Fruit fly (Drosophila melanogaster): ENCODE measurements around the gene CG13082.

The CG13082 gene

dm6 chr2L:19572496-19573317 is 34.5 kb downstream of the CG13082 start (continued):
- TF ChIP-seq CG33557 (GFP tag; optimal IDR thresholded peaks at IDR 0.05) = peak; percentile 27
- TF ChIP-seq CG33213 (GFP tag; optimal IDR thresholded peaks at IDR 0.05) = no peak
- TF ChIP-seq CG10321 (GFP tag; IDR thresholded peaks at IDR 0.05) = no peak
- TF ChIP-seq scrt (GFP tag; optimal IDR thresholded peaks at IDR 0.05) = peak; percentile 78
- peak; percentile 20 for TF ChIP-seq tup (GFP tag; optimal IDR thresholded peaks at IDR 0.05)
- TF ChIP-seq sima (GFP tag; optimal IDR thresholded peaks at IDR 0.05) = no peak
- no peak for TF ChIP-seq Bgb (GFP tag; IDR thresholded peaks at IDR 0.05; ENCODE audit: partially characterized antibody)
- 0 out of 2 replicates have a peak, but pooled peaks have one; percentile 13 for TF ChIP-seq wdn (GFP tag; IDR thresholded peaks at IDR 0.05)
- peak; percentile 76 for TF ChIP-seq CG7839 (tag; optimal IDR thresholded peaks at IDR 0.05)
- TF ChIP-seq CG7271 (tag; optimal IDR thresholded peaks at IDR 0.05) = no peak
- TF ChIP-seq ab (GFP tag; optimal IDR thresholded peaks at IDR 0.05) = no peak
- TF ChIP-seq fd64A (GFP tag; optimal IDR thresholded peaks at IDR 0.05) = no peak
- TF ChIP-seq CG9437 (GFP tag; optimal IDR thresholded peaks at IDR 0.05) = peak; percentile 2
- no peak for TF ChIP-seq CG4328 (GFP tag; optimal IDR thresholded peaks at IDR 0.05)
- TF ChIP-seq CG18011 (GFP tag; optimal IDR thresholded peaks at IDR 0.05) = peak; percentile 27
- TF ChIP-seq CG16863 (GFP tag; optimal IDR thresholded peaks at IDR 0.05) = peak; percentile 27
- TF ChIP-seq CG15011 (GFP tag; optimal IDR thresholded peaks at IDR 0.05) = peak; percentile 64
- no peak for TF ChIP-seq CG11696 (GFP tag; IDR thresholded peaks at IDR 0.05)
- no peak for TF ChIP-seq fru (optimal IDR thresholded peaks at IDR 0.05)
- TF ChIP-seq PHDP (tag; optimal IDR thresholded peaks at IDR 0.05) = peak; percentile 78
- TF ChIP-seq pnt (GFP tag; optimal IDR thresholded peaks at IDR 0.05) = peak; percentile 22
- TF ChIP-seq br (optimal IDR thresholded peaks at IDR 0.05) = no peak
- TF ChIP-seq Nf-YC (tag; optimal IDR thresholded peaks at IDR 0.05) = peak; percentile 46
- TF ChIP-seq CG1602 (GFP tag; optimal IDR thresholded peaks at IDR 0.05) = peak; percentile 49
- TF ChIP-seq dan (GFP tag; IDR thresholded peaks at IDR 0.05) = no peak
- peak; percentile 75 for TF ChIP-seq dysf (GFP tag; IDR thresholded peaks at IDR 0.05)
- peak; percentile 60 for TF ChIP-seq pfk (GFP tag; optimal IDR thresholded peaks at IDR 0.05)
- TF ChIP-seq CG31441 (GFP tag; IDR thresholded peaks at IDR 0.05) = peak; percentile 67
- TF ChIP-seq ranshi (GFP tag; IDR thresholded peaks at IDR 0.05) = peak; percentile 68
- TF ChIP-seq CG9727 (GFP tag; optimal IDR thresholded peaks at IDR 0.05) = peak; percentile 72
- peak; percentile 66 for TF ChIP-seq Fer3 (tag; optimal IDR thresholded peaks at IDR 0.05)
- TF ChIP-seq CG12299 (tag; optimal IDR thresholded peaks at IDR 0.05) = peak; percentile 66
- peak; percentile 26 for TF ChIP-seq tx (GFP tag; optimal IDR thresholded peaks at IDR 0.05)
- TF ChIP-seq Neu2 (GFP tag; optimal IDR thresholded peaks at IDR 0.05; ENCODE audit: borderline replicate concordance) = no peak
- no peak for TF ChIP-seq wek (GFP tag; optimal IDR thresholded peaks at IDR 0.05)
- TF ChIP-seq NC2β (GFP tag; optimal IDR thresholded peaks at IDR 0.05) = peak; percentile 24
- TF ChIP-seq stwl (tag; optimal IDR thresholded peaks at IDR 0.05) = no peak
- TF ChIP-seq vnd (GFP tag; IDR thresholded peaks at IDR 0.05; ENCODE audit: partially characterized antibody) = no peak
- TF ChIP-seq phol (tag; optimal IDR thresholded peaks at IDR 0.05) = peak; percentile 62
- TF ChIP-seq HLH4C (GFP tag; IDR thresholded peaks at IDR 0.05; ENCODE audit: partially characterized antibody) = 0 out of 3 replicates have a peak, but pooled peaks have one; percentile 33
- TF ChIP-seq crc (GFP tag; optimal IDR thresholded peaks at IDR 0.05) = no peak
- TF ChIP-seq fd102C (GFP tag; optimal IDR thresholded peaks at IDR 0.05) = no peak
- peak; percentile 43 for TF ChIP-seq CG1233 (GFP tag; optimal IDR thresholded peaks at IDR 0.05)
- TF ChIP-seq CG13287 (GFP tag; IDR thresholded peaks at IDR 0.05; ENCODE audit: partially characterized antibody) = no peak; the same call in 1 of the 2 replicates
- no peak for TF ChIP-seq Doc3 (GFP tag; IDR thresholded peaks at IDR 0.05; ENCODE audit: partially characterized antibody)
- no peak for TF ChIP-seq CG15479 (GFP tag; optimal IDR thresholded peaks at IDR 0.05)
- TF ChIP-seq zen2 (GFP tag; IDR thresholded peaks at IDR 0.05; ENCODE audit: partially characterized antibody) = no peak
- no peak for TF ChIP-seq CG15073 (GFP tag; optimal IDR thresholded peaks at IDR 0.05)
- TF ChIP-seq Fer1 (GFP tag; optimal IDR thresholded peaks at IDR 0.05) = peak; percentile 84
